ENCODE assay signal across 5 fruit fly cellular contexts in the genomic region with DNA sequence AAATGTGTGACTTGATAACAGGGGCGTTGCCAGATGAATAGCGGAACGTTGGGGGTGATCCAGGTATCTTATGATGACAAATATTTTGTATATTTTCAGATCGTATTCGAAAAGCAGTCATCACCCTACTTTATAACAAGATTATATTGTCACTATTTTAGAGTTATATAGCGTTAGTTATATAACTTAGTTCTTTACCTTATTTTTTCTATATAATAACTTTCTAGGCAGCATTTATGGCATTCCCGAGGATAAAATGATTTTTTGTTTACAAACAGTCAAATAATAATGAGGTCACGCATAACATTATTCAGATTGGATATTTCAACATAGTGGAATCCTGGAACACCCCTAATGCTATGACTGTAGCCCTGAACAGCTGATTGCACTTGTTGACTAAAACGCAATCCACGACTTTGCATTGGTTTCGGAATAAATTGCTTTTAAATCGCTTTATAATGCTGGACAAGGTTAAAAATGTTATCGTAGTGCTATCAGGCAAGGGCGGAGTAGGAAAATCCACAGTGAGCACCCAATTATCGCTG.
TF ChIP-seq lines count a peak whose summit lies in the region.

A gene (plus strand): TSS at position 381 of the 545 bp plus-strand sequence.

TF ChIP-seq in whole organism, adult, 20 proteins besides CTCF, POLR2A, EP300 and RAD21 (continued from another document):
- TF ChIP-seq CG1620 (GFP tag; optimal IDR thresholded peaks at IDR 0.05; lab: Kevin White, UChicago) (peak; percentile 97), CG11617 (GFP tag; optimal IDR thresholded peaks at IDR 0.05; lab: Kevin White, UChicago) (peak; percentile 96), ovo (GFP tag; optimal IDR thresholded peaks at IDR 0.05; lab: Kevin White, UChicago) (peak; percentile 91), Hr96 (GFP tag; optimal IDR thresholded peaks at IDR 0.05; lab: Kevin White, UChicago) (peak; percentile 94)
TF ChIP-seq in whole organism, adult: peak in this region for 19.

TF ChIP-seq in whole organism, embryonic, 481 proteins besides CTCF, POLR2A, EP300 and RAD21 (continued from another document and continues in another):
- peak; percentile 96 for TF ChIP-seq pum (GFP tag; optimal IDR thresholded peaks at IDR 0.05; lab: Kevin White, UChicago)
- TF ChIP-seq CG18476 (GFP tag; optimal IDR thresholded peaks at IDR 0.05; lab: Kevin White, UChicago) = peak; percentile 92
- peak; percentile 92 to 96 for TF ChIP-seq crp (GFP tag; optimal IDR thresholded peaks at IDR 0.05; lab: Kevin White, UChicago)
- TF ChIP-seq bbx (GFP tag; IDR thresholded peaks at IDR 0.05; lab: Robert Waterston, UW; ENCODE audit: partially characterized antibody) = no peak
- peak; percentile 70 for TF ChIP-seq CG1024 (GFP tag; IDR thresholded peaks at IDR 0.05; lab: Robert Waterston, UW)
- TF ChIP-seq CG17361 (GFP tag; IDR thresholded peaks at IDR 0.05; lab: Robert Waterston, UW) = peak; percentile 99
- peak; percentile 75 for TF ChIP-seq Awh (GFP tag; IDR thresholded peaks at IDR 0.05; lab: Robert Waterston, UW)
- TF ChIP-seq pho (GFP tag; optimal IDR thresholded peaks at IDR 0.05; lab: Kevin White, UChicago) = peak; percentile 95
- TF ChIP-seq CG12071 (GFP tag; optimal IDR thresholded peaks at IDR 0.05; lab: Kevin White, UChicago) = peak; percentile 81
- peak; percentile 91 for TF ChIP-seq CG30020 (tag; optimal IDR thresholded peaks at IDR 0.05; lab: Kevin White, UChicago)
- TF ChIP-seq exex (tag; optimal IDR thresholded peaks at IDR 0.05; lab: Kevin White, UChicago) = peak; percentile 89
- TF ChIP-seq org-1 (GFP tag; optimal IDR thresholded peaks at IDR 0.05; lab: Kevin White, UChicago) = peak; percentile 81
- no peak for TF ChIP-seq abd-A (tag; optimal IDR thresholded peaks at IDR 0.05; lab: Kevin White, UChicago)
- peak; percentile 92 for TF ChIP-seq CG8944 (GFP tag; optimal IDR thresholded peaks at IDR 0.05; lab: Kevin White, UChicago)
- peak; percentile 97 for TF ChIP-seq CG17829 (tag; optimal IDR thresholded peaks at IDR 0.05; lab: Kevin White, UChicago)
- peak; percentile 98 for TF ChIP-seq gem (tag; optimal IDR thresholded peaks at IDR 0.05; lab: Kevin White, UChicago)
- peak; percentile 79 to 97 for TF ChIP-seq eve (GFP tag; optimal IDR thresholded peaks at IDR 0.05; lab: Kevin White, UChicago)
- no peak; the same call in 1 of the 2 replicates for TF ChIP-seq Gsc (GFP tag; IDR thresholded peaks at IDR 0.05; lab: Robert Waterston, UW)
- peak; percentile 97 for TF ChIP-seq CG10543 (GFP tag; optimal IDR thresholded peaks at IDR 0.05; lab: Kevin White, UChicago)
- peak; percentile 63; the same call in 1 of the 2 replicates for TF ChIP-seq Lim3 (GFP tag; IDR thresholded peaks at IDR 0.05; lab: Robert Waterston, UW)
- no peak for TF ChIP-seq h (optimal IDR thresholded peaks at IDR 0.05; lab: Kevin White, UChicago)
- peak; percentile 98 for TF ChIP-seq CG12659 (GFP tag; optimal IDR thresholded peaks at IDR 0.05; lab: Kevin White, UChicago)
- TF ChIP-seq sc (optimal IDR thresholded peaks at IDR 0.05; lab: Kevin White, UChicago) = no peak
- TF ChIP-seq sc (GFP tag; optimal IDR thresholded peaks at IDR 0.05; lab: Kevin White, UChicago) = peak; percentile 90
- peak; percentile 96 for TF ChIP-seq CG4424 (GFP tag; optimal IDR thresholded peaks at IDR 0.05; lab: Kevin White, UChicago)
- peak; percentile 83 for TF ChIP-seq CG6254 (GFP tag; optimal IDR thresholded peaks at IDR 0.05; lab: Kevin White, UChicago)
- TF ChIP-seq HmgZ (tag; optimal IDR thresholded peaks at IDR 0.05; lab: Kevin White, UChicago) = peak; percentile 97
- no peak for TF ChIP-seq inv (GFP tag; IDR thresholded peaks at IDR 0.05; lab: Robert Waterston, UW; ENCODE audit: partially characterized antibody)
- peak; percentile 97 for TF ChIP-seq CG2712 (tag; optimal IDR thresholded peaks at IDR 0.05; lab: Kevin White, UChicago)

TF ChIP-seq in whole organism, prepupa, 60 proteins besides CTCF, POLR2A, EP300 and RAD21 (continued from another document and continues in another):
- TF ChIP-seq CG3919 (GFP tag; optimal IDR thresholded peaks at IDR 0.05; lab: Kevin White, UChicago) = peak; percentile 93
- peak; percentile 64 for TF ChIP-seq CG16779 (tag; optimal IDR thresholded peaks at IDR 0.05; lab: Kevin White, UChicago)
- TF ChIP-seq CG8319 (GFP tag; optimal IDR thresholded peaks at IDR 0.05; lab: Kevin White, UChicago) = peak; percentile 92
- peak; percentile 96 for TF ChIP-seq pdm3 (GFP tag; optimal IDR thresholded peaks at IDR 0.05; lab: Kevin White, UChicago)
- TF ChIP-seq CG1621 (tag; optimal IDR thresholded peaks at IDR 0.05; lab: Kevin White, UChicago) = peak; percentile 85
- peak; percentile 95 for TF ChIP-seq Sox14 (GFP tag; optimal IDR thresholded peaks at IDR 0.05; lab: Kevin White, UChicago)
- peak; percentile 95 for TF ChIP-seq Smox (GFP tag; optimal IDR thresholded peaks at IDR 0.05; lab: Kevin White, UChicago)
- peak; percentile 89 for TF ChIP-seq dsx (GFP tag; optimal IDR thresholded peaks at IDR 0.05; lab: Kevin White, UChicago; ENCODE audit: poor library complexity, severe bottlenecking)
- TF ChIP-seq OdsH (GFP tag; optimal IDR thresholded peaks at IDR 0.05; lab: Kevin White, UChicago) = peak; percentile 97
- peak; percentile 98 for TF ChIP-seq CG10631 (GFP tag; optimal IDR thresholded peaks at IDR 0.05; lab: Kevin White, UChicago)
- peak; percentile 96 for TF ChIP-seq CG32006 (GFP tag; optimal IDR thresholded peaks at IDR 0.05; lab: Kevin White, UChicago)
- TF ChIP-seq Ets96B (tag; optimal IDR thresholded peaks at IDR 0.05; lab: Kevin White, UChicago) = peak; percentile 92
- peak; percentile 95 for TF ChIP-seq CG4318 (GFP tag; optimal IDR thresholded peaks at IDR 0.05; lab: Kevin White, UChicago)
- peak; percentile 95 for TF ChIP-seq fkh (GFP tag; optimal IDR thresholded peaks at IDR 0.05; lab: Kevin White, UChicago)
- TF ChIP-seq Blimp-1 (GFP tag; optimal IDR thresholded peaks at IDR 0.05; lab: Kevin White, UChicago) = peak; percentile 74
- TF ChIP-seq fd85E (GFP tag; optimal IDR thresholded peaks at IDR 0.05; lab: Kevin White, UChicago) = peak; percentile 82
- peak; percentile 83 to 93 for TF ChIP-seq ss (GFP tag; optimal IDR thresholded peaks at IDR 0.05; lab: Kevin White, UChicago)
- peak; percentile 95 for TF ChIP-seq eg (GFP tag; IDR thresholded peaks at IDR 0.05; lab: Robert Waterston, UW)
- TF ChIP-seq CG11762 (GFP tag; optimal IDR thresholded peaks at IDR 0.05; lab: Kevin White, UChicago; ENCODE audit: insufficient read depth) = peak; percentile 95
- TF ChIP-seq CG6854 (GFP tag; optimal IDR thresholded peaks at IDR 0.05; lab: Kevin White, UChicago) = peak; percentile 63
- TF ChIP-seq CG11294 (GFP tag; IDR thresholded peaks at IDR 0.05; lab: Robert Waterston, UW) = peak; percentile 90
- TF ChIP-seq CG6163 (GFP tag; IDR thresholded peaks at IDR 0.05; lab: Robert Waterston, UW) = peak; percentile 93
- peak; percentile 97 for TF ChIP-seq svp (GFP tag; lab: Kevin White, UChicago)
- peak; percentile 97 for TF ChIP-seq esn (GFP tag; optimal IDR thresholded peaks at IDR 0.05; lab: Kevin White, UChicago)
- peak; percentile 95 for TF ChIP-seq cyc (GFP tag; optimal IDR thresholded peaks at IDR 0.05; lab: Kevin White, UChicago)
- TF ChIP-seq CG34406 (GFP tag; optimal IDR thresholded peaks at IDR 0.05; lab: Kevin White, UChicago) = peak; percentile 94
- TF ChIP-seq Sox15 (GFP tag; optimal IDR thresholded peaks at IDR 0.05; lab: Kevin White, UChicago) = peak; percentile 96
- peak; percentile 47 for TF ChIP-seq Hr38 (GFP tag; optimal IDR thresholded peaks at IDR 0.05; lab: Kevin White, UChicago)
- peak; percentile 95 for TF ChIP-seq Met (GFP tag; optimal IDR thresholded peaks at IDR 0.05; lab: Kevin White, UChicago)
- peak; percentile 97 for TF ChIP-seq Eip78C (GFP tag; lab: Kevin White, UChicago)
- peak; percentile 96 for TF ChIP-seq Hr4 (GFP tag; optimal IDR thresholded peaks at IDR 0.05; lab: Kevin White, UChicago)

TF ChIP-seq in whole organism, pupa, 21 proteins besides CTCF, POLR2A, EP300 and RAD21 (continued from another document):
- TF ChIP-seq fd96Ca (GFP tag; IDR thresholded peaks at IDR 0.05; lab: Robert Waterston, UW) = peak; percentile 81
- TF ChIP-seq CG8159 (tag; optimal IDR thresholded peaks at IDR 0.05; lab: Kevin White, UChicago) = peak; percentile 95

TF ChIP-seq in whole organism, wandering third instar larva, 38 proteins besides CTCF, POLR2A, EP300 and RAD21 (continued from another document):
- peak; percentile 95 for TF ChIP-seq h (GFP tag; optimal IDR thresholded peaks at IDR 0.05; lab: Kevin White, UChicago)
- peak; percentile 96 for TF ChIP-seq CG9705 (GFP tag; optimal IDR thresholded peaks at IDR 0.05; lab: Kevin White, UChicago)
- no peak for TF ChIP-seq GATAd (GFP tag; optimal IDR thresholded peaks at IDR 0.05; lab: Kevin White, UChicago)
- no peak for TF ChIP-seq N (GFP tag; optimal IDR thresholded peaks at IDR 0.05; lab: Kevin White, UChicago)
- peak; percentile 95 for TF ChIP-seq dmrt93B (GFP tag; optimal IDR thresholded peaks at IDR 0.05; lab: Kevin White, UChicago)
- no peak for TF ChIP-seq usp (GFP tag; optimal IDR thresholded peaks at IDR 0.05; lab: Kevin White, UChicago)
- TF ChIP-seq Sp1 (GFP tag; optimal IDR thresholded peaks at IDR 0.05; lab: Kevin White, UChicago) = peak; percentile 95
- TF ChIP-seq dl (GFP tag; optimal IDR thresholded peaks at IDR 0.05; lab: Kevin White, UChicago; ENCODE audit: insufficient read depth in 1 of 2, partially characterized antibody in 2 of 2) = no peak
- TF ChIP-seq fru (GFP tag; optimal IDR thresholded peaks at IDR 0.05; lab: Kevin White, UChicago) = peak; percentile 94
- TF ChIP-seq woc (GFP tag; optimal IDR thresholded peaks at IDR 0.05; lab: Kevin White, UChicago) = peak; percentile 90
- peak; percentile 97 for TF ChIP-seq HLH106 (tag; optimal IDR thresholded peaks at IDR 0.05; lab: Kevin White, UChicago)
- TF ChIP-seq ey (GFP tag; optimal IDR thresholded peaks at IDR 0.05; lab: Kevin White, UChicago) = peak; percentile 95
- peak; percentile 87 for TF ChIP-seq dsf (GFP tag; optimal IDR thresholded peaks at IDR 0.05; lab: Kevin White, UChicago; ENCODE audit: borderline replicate concordance)
- peak; percentile 95 for TF ChIP-seq rgr (GFP tag; optimal IDR thresholded peaks at IDR 0.05; lab: Kevin White, UChicago)
- no peak for TF ChIP-seq Dif (GFP tag; optimal IDR thresholded peaks at IDR 0.05; lab: Kevin White, UChicago; ENCODE audit: partially characterized antibody)
- peak; percentile 71 for TF ChIP-seq Mio (GFP tag; optimal IDR thresholded peaks at IDR 0.05; lab: Kevin White, UChicago)
- TF ChIP-seq lola (GFP tag; optimal IDR thresholded peaks at IDR 0.05; lab: Kevin White, UChicago) = no peak
- TF ChIP-seq foxo (GFP tag; optimal IDR thresholded peaks at IDR 0.05; lab: Kevin White, UChicago) = peak in 1 of 2 experiments; percentile 96
